Worm (Caenorhabditis elegans) whole organism, L4/young adult: ENCODE data around the gene bre-5.

Source experiments
- W03F9.2 ChIP-seq: fragments of 150-350 bp; optimal IDR thresholded peaks from 2 replicates; lab custom pipeline; 2014; ENCODE audit warnings: missing biosample characterization, missing genetic modification characterization
- him-1 ChIP-seq: sonication (generic microtip); optimal IDR thresholded peaks from 2 replicates; lab custom pipeline; 2016; ENCODE audit warnings: missing genotype, missing genetic modification reagents, missing genetic modification characterization, missing compliant biosample characterization

DNA sequence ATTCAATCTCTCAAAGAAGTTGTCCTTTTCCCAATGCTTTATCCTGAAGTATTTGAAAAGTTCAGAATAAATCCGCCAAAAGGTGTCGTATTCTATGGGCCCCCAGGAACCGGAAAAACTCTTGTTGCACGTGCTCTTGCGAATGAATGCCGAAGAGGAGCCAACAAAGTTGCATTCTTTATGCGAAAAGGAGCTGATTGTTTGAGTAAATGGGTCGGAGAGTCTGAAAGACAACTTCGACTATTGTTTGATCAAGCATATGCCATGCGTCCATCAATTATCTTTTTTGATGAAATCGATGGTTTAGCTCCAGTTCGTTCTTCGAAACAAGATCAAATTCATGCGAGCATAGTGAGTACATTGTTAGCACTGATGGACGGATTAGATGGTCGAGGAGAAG, 29.8 kb upstream of the bre-5 start:
- TF ChIP-seq him-1 (tag; lab: Kevin White, UChicago), result no peak
- TF ChIP-seq W03F9.2 (tag; lab: Kevin White, UChicago), result no peak
